Fruit fly (Drosophila melanogaster) whole organism, embryonic: ENCODE measurements around the gene Antp.

Source experiments
- CG1024 ChIP-seq: fragments of 200-800 bp; sonication (Bioruptor generic); IDR thresholded peaks from 2 replicates; pipeline ENCODE4 v1.3.6; 2022; ENCODE audit warnings: missing biosample characterization, missing genetic modification characterization
- CG10267 ChIP-seq: fragments of 200-800 bp; sonication (Bioruptor generic); optimal IDR thresholded peaks from 2 replicates; lab custom pipeline; 2018; ENCODE audit warnings: missing biosample characterization, mild to moderate bottlenecking, missing genetic modification characterization, moderate library complexity
- CG12659 ChIP-seq: fragments of 200-800 bp; sonication (Bioruptor generic); optimal IDR thresholded peaks from 3 replicates; lab custom pipeline; 2017; ENCODE audit warnings: mild to moderate bottlenecking, missing biosample characterization, missing genetic modification reagents, missing genetic modification characterization
- CG17612 ChIP-seq: fragments of 200-800 bp; sonication (Bioruptor generic); IDR thresholded peaks from 2 replicates; pipeline ENCODE4 v1.3.6; 2022; ENCODE audit warnings: missing biosample characterization, missing genetic modification characterization
- CG18599 ChIP-seq: fragments of 200-800 bp; sonication (Bioruptor generic); optimal IDR thresholded peaks from 3 replicates; lab custom pipeline; 2017; ENCODE audit warnings: missing biosample characterization, missing genetic modification characterization, mild to moderate bottlenecking, moderate library complexity, missing genetic modification reagents
- CG2116 ChIP-seq: fragments of 200-800 bp; sonication (Bioruptor generic); optimal IDR thresholded peaks from 3 replicates; lab custom pipeline; 2018; ENCODE audit warnings: missing biosample characterization, mild to moderate bottlenecking, missing genetic modification characterization
- CG2202 ChIP-seq: fragments of 200-800 bp; sonication (Bioruptor generic); optimal IDR thresholded peaks from 2 replicates; lab custom pipeline; 2018; ENCODE audit warnings: missing biosample characterization, mild to moderate bottlenecking, missing genetic modification characterization
- CG3726 ChIP-seq: fragments of 200-800 bp; sonication (Bioruptor generic); IDR thresholded peaks from 3 replicates; pipeline ENCODE4, ENCODE4 v1.3.6; 2022; ENCODE audit warnings: missing biosample characterization, missing genetic modification characterization
- CG42726 ChIP-seq: fragments of 200-800 bp; sonication (Bioruptor generic); IDR thresholded peaks from 2 replicates; pipeline ENCODE4 v1.3.6; 2022; ENCODE audit warnings: missing biosample characterization, missing genetic modification characterization; ENCODE audit not compliant: partially characterized antibody
- CG4854 ChIP-seq: fragments of 200-800 bp; sonication (Bioruptor generic); optimal IDR thresholded peaks from 2 replicates; lab custom pipeline; 2016; ENCODE audit warnings: missing biosample characterization, missing genetic modification characterization, inconsistent platforms
- CG8478 ChIP-seq: fragments of >200 bp; optimal IDR thresholded peaks from 2 replicates; lab custom pipeline; 2018
- CG9797 ChIP-seq: fragments of 200-800 bp; sonication (Bioruptor generic); optimal IDR thresholded peaks from 3 replicates; lab custom pipeline; 2018; ENCODE audit warnings: missing biosample characterization, mild to moderate bottlenecking, missing genetic modification characterization
- CTCF ChIP-seq: fragments of 200-800 bp; sonication (Bioruptor generic); optimal IDR thresholded peaks from 2 replicates; lab custom pipeline; 2017; ENCODE audit warnings: missing biosample characterization, mild to moderate bottlenecking, missing genetic modification characterization, moderate library complexity
- D19B ChIP-seq: fragments of 200-800 bp; sonication (Bioruptor generic); optimal IDR thresholded peaks from 2 replicates; lab custom pipeline; 2017; ENCODE audit warnings: missing biosample characterization, mild to moderate bottlenecking, missing genetic modification characterization
- E2f1 ChIP-seq: fragments of 200-800 bp; sonication (Bioruptor generic); IDR thresholded peaks from 2 replicates; pipeline ENCODE4 v1.3.6; 2022; ENCODE audit warnings: missing biosample characterization, missing genetic modification characterization
- Ets65A ChIP-seq: fragments of 200-800 bp; sonication (Bioruptor generic); peaks from one replicate; lab custom pipeline; 2016; ENCODE audit warnings: missing biosample characterization, missing genetic modification characterization
- Ets97D ChIP-seq: fragments of 200-800 bp; sonication (Bioruptor generic); optimal IDR thresholded peaks from 3 replicates; lab custom pipeline; 2016; ENCODE audit warnings: missing biosample characterization, missing genetic modification characterization
- HmgZ ChIP-seq: fragments of 200-800 bp; sonication (Bioruptor generic); optimal IDR thresholded peaks from 2 replicates; lab custom pipeline; 2018; ENCODE audit warnings: missing biosample characterization, mild to moderate bottlenecking, missing genetic modification characterization
- Hr78 ChIP-seq, 2 experiments: fragments of 200-800 bp in 1 of 2; fragments of >200 bp in 1 of 2; sonication (Bioruptor generic) in 1 of 2; optimal IDR thresholded peaks; 2 replicates each; lab custom pipeline; 2017 to 2019; ENCODE audit warnings: missing biosample characterization in 2 of 2, missing genetic modification characterization in 2 of 2, mild to moderate bottlenecking in 1 of 2, moderate library complexity in 1 of 2
- Jarid2 ChIP-seq: fragments of 200-800 bp; sonication (Bioruptor generic); optimal IDR thresholded peaks from 3 replicates; lab custom pipeline; 2017; ENCODE audit warnings: mild to moderate bottlenecking, missing biosample characterization, missing genetic modification reagents, missing genetic modification characterization
- Lpt ChIP-seq: fragments of >200 bp; optimal IDR thresholded peaks from 2 replicates; lab custom pipeline; 2018; ENCODE audit warnings: missing biosample characterization, missing genetic modification characterization
- Meics ChIP-seq: fragments of 200-800 bp; sonication (Bioruptor generic); optimal IDR thresholded peaks from 2 replicates; lab custom pipeline; 2017; ENCODE audit warnings: missing biosample characterization, mild to moderate bottlenecking, missing genetic modification characterization
- Rx ChIP-seq: fragments of 200-800 bp; sonication (Bioruptor generic); IDR thresholded peaks from 2 replicates; pipeline ENCODE4 v1.3.6; 2022; ENCODE audit warnings: missing biosample characterization, missing genetic modification characterization
- Spps ChIP-seq: fragments of 200-800 bp; sonication (Bioruptor generic); optimal IDR thresholded peaks from 2 replicates; lab custom pipeline; 2018; ENCODE audit warnings: missing biosample characterization, mild to moderate bottlenecking, missing genetic modification characterization
- Taf1 ChIP-seq: fragments of 200-800 bp; sonication (Bioruptor generic); IDR thresholded peaks from 2 replicates; pipeline ENCODE4 v1.3.6; 2022; ENCODE audit warnings: missing biosample characterization, missing genetic modification characterization
- abd-A ChIP-seq: fragments of 200-800 bp; sonication (Bioruptor generic); optimal IDR thresholded peaks from 3 replicates; lab custom pipeline; 2019; ENCODE audit warnings: missing biosample characterization, mild to moderate bottlenecking, missing genetic modification characterization, moderate library complexity
- ara ChIP-seq: fragments of 200-800 bp; sonication (Bioruptor generic); IDR thresholded peaks from 2 replicates; pipeline ENCODE4 v1.3.6; 2022; ENCODE audit warnings: missing biosample characterization, missing genetic modification characterization
- cas ChIP-seq: fragments of 200-800 bp; sonication (Bioruptor generic); IDR thresholded peaks from 2 replicates; pipeline ENCODE4 v1.3.6; 2022; ENCODE audit warnings: missing biosample characterization, missing genetic modification characterization
- cato ChIP-seq: fragments of 200-800 bp; sonication (Bioruptor generic); optimal IDR thresholded peaks from 2 replicates; lab custom pipeline; 2016; ENCODE audit warnings: missing biosample characterization, missing genetic modification characterization, borderline replicate concordance
- chinmo ChIP-seq: fragments of 200-800 bp; sonication (Bioruptor generic); IDR thresholded peaks from 4 replicates; pipeline ENCODE4 v1.3.6; 2022; ENCODE audit warnings: missing biosample characterization, missing genetic modification characterization; ENCODE audit not compliant: partially characterized antibody
- crc ChIP-seq: fragments of 200-800 bp; sonication (Bioruptor generic); optimal IDR thresholded peaks from 2 replicates; lab custom pipeline; 2016; ENCODE audit warnings: missing biosample characterization, missing genetic modification characterization
- crp ChIP-seq, 2 experiments: fragments of 200-800 bp; sonication (Bioruptor generic); optimal IDR thresholded peaks; 2 replicates in 1 of 2; 3 replicates in 1 of 2; lab custom pipeline; 2017; ENCODE audit warnings: missing biosample characterization in 2 of 2, missing genetic modification characterization in 2 of 2, mild to moderate bottlenecking in 1 of 2, moderate library complexity in 1 of 2
- disco-r ChIP-seq: fragments of 200-800 bp; sonication (Bioruptor generic); optimal IDR thresholded peaks from 2 replicates; lab custom pipeline; 2016; ENCODE audit warnings: missing biosample characterization, missing genetic modification characterization
- emc ChIP-seq: fragments of 200-800 bp; sonication (Bioruptor generic); optimal IDR thresholded peaks from 2 replicates; lab custom pipeline; 2016; ENCODE audit warnings: missing biosample characterization, missing genetic modification characterization
- eyg ChIP-seq: fragments of 200-800 bp; sonication (Bioruptor generic); optimal IDR thresholded peaks from 3 replicates; lab custom pipeline; 2016; ENCODE audit warnings: missing biosample characterization, missing genetic modification characterization
- fd102C ChIP-seq: fragments of 200-800 bp; sonication (Bioruptor generic); optimal IDR thresholded peaks from 2 replicates; lab custom pipeline; 2018; ENCODE audit warnings: missing biosample characterization, mild to moderate bottlenecking, missing genetic modification characterization, moderate library complexity
- fru ChIP-seq: fragments of >200 bp; optimal IDR thresholded peaks from 2 replicates; lab custom pipeline; 2017
- gt ChIP-seq: fragments of 200-800 bp; sonication (Bioruptor generic); IDR thresholded peaks from 2 replicates; pipeline ENCODE4 v1.3.6; 2022; ENCODE audit warnings: missing biosample characterization, missing genetic modification characterization
- her ChIP-seq: fragments of 200-800 bp; sonication (Bioruptor generic); optimal IDR thresholded peaks from 2 replicates; lab custom pipeline; 2016; ENCODE audit warnings: missing biosample characterization, missing genetic modification characterization
- kni ChIP-seq: fragments of 200-800 bp; sonication (Bioruptor generic); optimal IDR thresholded peaks from 3 replicates; lab custom pipeline; 2017; ENCODE audit warnings: mild to moderate bottlenecking, missing biosample characterization, missing genetic modification reagents, missing genetic modification characterization
- lbe ChIP-seq: fragments of 200-800 bp; sonication (Bioruptor generic); optimal IDR thresholded peaks from 2 replicates; lab custom pipeline; 2016; ENCODE audit warnings: missing biosample characterization, mild to moderate bottlenecking, missing genetic modification characterization
- lmd ChIP-seq: fragments of 200-800 bp; sonication (Bioruptor generic); IDR thresholded peaks from 2 replicates; pipeline ENCODE4 v1.3.6; 2022; ENCODE audit warnings: missing biosample characterization, missing genetic modification characterization
- mam ChIP-seq: fragments of 200-800 bp; sonication (Bioruptor generic); optimal IDR thresholded peaks from 3 replicates; lab custom pipeline; 2016; ENCODE audit warnings: missing biosample characterization, missing genetic modification characterization
- nerfin-2 ChIP-seq: fragments of 200-800 bp; sonication (Bioruptor generic); IDR thresholded peaks from 2 replicates; pipeline ENCODE4 v1.3.6; 2022; ENCODE audit warnings: missing biosample characterization, missing genetic modification characterization; ENCODE audit not compliant: partially characterized antibody
- oc ChIP-seq: fragments of 200-800 bp; sonication (Bioruptor generic); optimal IDR thresholded peaks from 2 replicates; lab custom pipeline; 2018; ENCODE audit warnings: missing biosample characterization, mild to moderate bottlenecking, missing genetic modification characterization, moderate library complexity
- pho ChIP-seq: fragments of 200-800 bp; sonication (Bioruptor generic); optimal IDR thresholded peaks from 2 replicates; lab custom pipeline; 2016; ENCODE audit warnings: missing biosample characterization, missing genetic modification characterization
- sc ChIP-seq, 3 experiments: fragments of >200 bp in 2 of 3; fragments of 200-800 bp in 1 of 3; sonication (Bioruptor generic) in 1 of 3; optimal IDR thresholded peaks; 2 replicates in 2 of 3; 3 replicates in 1 of 3; lab custom pipeline; 2017; ENCODE audit warnings: mild to moderate bottlenecking in 1 of 3, missing biosample characterization in 1 of 3, missing genetic modification characterization in 1 of 3, missing genetic modification reagents in 1 of 3
- slp2 ChIP-seq: fragments of 200-800 bp; sonication (Bioruptor generic); optimal IDR thresholded peaks from 2 replicates; lab custom pipeline; 2016; ENCODE audit warnings: missing biosample characterization, missing genetic modification characterization
- so ChIP-seq: fragments of 200-800 bp; sonication (Bioruptor generic); IDR thresholded peaks from 3 replicates; pipeline ENCODE4 v1.3.6; 2022; ENCODE audit warnings: missing biosample characterization, missing genetic modification characterization
- tgo ChIP-seq: fragments of 200-800 bp; sonication (Bioruptor generic); IDR thresholded peaks from 3 replicates; pipeline ENCODE4 v1.3.6; 2022; ENCODE audit warnings: missing biosample characterization, missing genetic modification characterization
- wdn ChIP-seq: fragments of 200-800 bp; sonication (Bioruptor generic); IDR thresholded peaks from 2 replicates; pipeline ENCODE4 v1.3.6; 2022; ENCODE audit warnings: missing biosample characterization, missing genetic modification characterization

Gene Antp

DNA sequence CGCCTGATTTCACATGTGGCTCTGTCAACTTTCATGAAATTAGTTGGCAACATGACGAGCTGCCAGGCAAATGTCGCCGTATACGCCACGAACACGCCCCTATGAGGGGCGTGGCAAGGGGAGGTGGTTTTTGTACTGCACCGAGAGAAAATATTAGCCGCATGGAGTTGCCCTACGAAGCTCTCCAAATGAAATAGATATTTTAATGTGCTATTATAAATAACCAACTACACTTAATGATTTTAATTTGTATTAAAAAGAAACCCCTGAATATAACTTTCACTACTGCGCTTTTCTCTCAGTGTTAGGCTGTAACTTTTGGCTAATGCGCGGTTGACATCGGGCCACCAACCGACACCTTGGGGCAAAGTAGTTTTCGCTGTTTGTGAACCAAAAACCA, 79.1 kb downstream of the Antp start (continued):
- TF ChIP-seq CG12659 (GFP tag; lab: Kevin White, UChicago) (peak; percentile 40), CG17612 (GFP tag; lab: Robert Waterston, UW) (peak; percentile 36; the same call in 1 of the 2 replicates), Ets65A (GFP tag; lab: Kevin White, UChicago) (peak; percentile 63), CG4854 (GFP tag; lab: Kevin White, UChicago) (peak; percentile 24), disco-r (no peak), oc (tag; lab: Kevin White, UChicago) (peak; percentile 63), mam (GFP tag; lab: Kevin White, UChicago) (peak; percentile 30), abd-A (tag; lab: Kevin White, UChicago) (peak; percentile 21), fru (no peak), Rx (GFP tag; lab: Robert Waterston, UW) (peak; percentile 74), slp2 (peak; percentile 54), CG3726 (peak; percentile 65; the same call in 1 of the 3 replicates), pho (GFP tag; lab: Kevin White, UChicago) (peak; percentile 42), crc (no peak), CG2116 (peak; percentile 2), Spps (no peak), so (GFP tag; lab: Robert Waterston, UW) (peak; percentile 22; the same call in 1 of the 3 replicates), ara (GFP tag; lab: Robert Waterston, UW) (peak; percentile 80), HmgZ (tag; lab: Kevin White, UChicago) (no peak), Meics (peak; percentile 57), D19B (GFP tag; lab: Kevin White, UChicago) (peak; percentile 7), wdn (GFP tag; lab: Robert Waterston, UW) (no peak; the same call in 1 of the 2 replicates), Lpt (GFP tag; lab: Kevin White, UChicago) (no peak), CG1024 (GFP tag; lab: Robert Waterston, UW) (peak; percentile 65; the same call in 1 of the 2 replicates), crp (GFP tag; optimal IDR thresholded peaks at IDR 0.05; lab: Kevin White, UChicago) (no peak), gt (GFP tag; lab: Robert Waterston, UW) (no peak), chinmo (GFP tag; lab: Robert Waterston, UW) (no peak), her (GFP tag; lab: Kevin White, UChicago) (no peak), eyg (GFP tag; lab: Kevin White, UChicago) (peak; percentile 5), lmd (GFP tag; lab: Robert Waterston, UW) (peak; percentile 82), Taf1 (GFP tag; lab: Robert Waterston, UW) (no peak), kni (GFP tag; lab: Kevin White, UChicago) (no peak), nerfin-2 (no peak), cato (GFP tag; lab: Kevin White, UChicago) (no peak), Hr78 (GFP tag; optimal IDR thresholded peaks at IDR 0.05; lab: Kevin White, UChicago) (no peak), CG10267 (tag; lab: Kevin White, UChicago) (peak; percentile 40), emc (GFP tag; lab: Kevin White, UChicago) (no peak), CG9797 (GFP tag; lab: Kevin White, UChicago) (no peak), Ets97D (GFP tag; lab: Kevin White, UChicago) (peak; percentile 7), lbe (GFP tag; lab: Kevin White, UChicago) (no peak), E2f1 (GFP tag; lab: Robert Waterston, UW) (peak; percentile 61), CG18599 (peak; percentile 66), Jarid2 (GFP tag; lab: Kevin White, UChicago) (peak; percentile 27), sc (optimal IDR thresholded peaks at IDR 0.05; lab: Kevin White, UChicago) (no peak), sc (GFP tag; optimal IDR thresholded peaks at IDR 0.05; lab: Kevin White, UChicago) (peak; percentile 39), CTCF (no peak), tgo (GFP tag; lab: Robert Waterston, UW) (peak; percentile 55; the same call in 2 of the 3 replicates), CG42726 (GFP tag; lab: Robert Waterston, UW) (no peak), fd102C (GFP tag; lab: Kevin White, UChicago) (no peak), cas (no peak; the same call in 1 of the 2 replicates), CG8478 (lab: Kevin White, UChicago) (no peak), CG2202 (tag; lab: Kevin White, UChicago) (no peak)
